Worm (Caenorhabditis elegans): Measurements from ENCODE around the gene nhr-155.

nhr-155 gene

DNA sequence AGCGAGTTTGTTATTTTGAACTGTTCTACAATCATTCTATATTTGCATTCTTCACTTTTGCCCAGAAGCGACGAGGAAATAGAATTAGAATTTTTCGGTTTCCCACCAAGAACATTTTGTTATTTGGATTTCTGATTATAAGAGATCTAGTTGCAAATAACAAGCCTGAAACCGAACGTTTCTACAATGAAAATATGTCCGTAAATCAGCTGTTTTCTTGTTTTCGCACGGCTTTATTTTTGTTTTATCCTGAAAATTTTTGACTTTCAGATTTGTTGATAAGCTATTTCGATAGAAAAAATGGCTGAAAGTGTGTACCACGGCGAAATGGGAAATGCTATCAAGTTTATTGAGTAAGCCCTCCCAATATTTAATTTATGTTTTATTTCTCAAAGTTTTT is 11.7 kb upstream of the nhr-155 start, which contains the start of gene srw-108:
Gene srw-108 (plus strand): TSS at position 301 of the 400 bp plus-strand sequence.
- TF ChIP-seq dao-5 (tag; optimal IDR thresholded peaks at IDR 0.05) (no peak), W03F9.2 (tag; optimal IDR thresholded peaks at IDR 0.05) (no peak), him-1 (tag; optimal IDR thresholded peaks at IDR 0.05) (no peak)

ce11 chrV:532046-532445 is 7.2 kb upstream of the nhr-155 start, which contains the start of gene nhr-58:
TSS of gene nhr-58 (plus strand) at chrV:532259.
- TF ChIP-seq him-1 (tag; optimal IDR thresholded peaks at IDR 0.05), result no peak
- no peak for TF ChIP-seq W03F9.2 (tag; optimal IDR thresholded peaks at IDR 0.05)
- TF ChIP-seq dao-5 (tag; optimal IDR thresholded peaks at IDR 0.05), result no peak

DNA sequence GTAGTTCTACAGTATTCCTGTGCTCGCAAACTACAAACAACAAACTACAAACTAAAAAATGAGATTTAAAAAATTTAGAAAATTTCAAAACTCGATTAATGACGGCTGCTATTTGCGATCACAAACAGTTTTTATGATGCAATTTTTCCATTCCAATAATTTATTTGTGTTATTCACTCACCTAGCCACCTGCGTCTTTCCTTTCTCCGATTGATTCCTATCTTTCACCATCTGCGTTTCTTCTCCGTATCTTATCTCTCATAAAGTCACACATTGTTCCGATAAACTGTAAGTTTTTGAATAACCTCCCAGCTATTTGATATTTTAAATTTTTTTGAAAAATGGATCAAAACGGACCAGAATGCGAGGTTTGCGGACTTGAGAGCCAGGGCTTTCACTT is 5.1 kb upstream of the nhr-155 start, which contains the start of gene nhr-132:
Gene nhr-132 (plus strand): TSS at position 271 of the 400 bp plus-strand sequence.
- TF ChIP-seq him-1 (tag; optimal IDR thresholded peaks at IDR 0.05), result no peak
- no peak for TF ChIP-seq dao-5 (tag; optimal IDR thresholded peaks at IDR 0.05)
- TF ChIP-seq W03F9.2 (tag; optimal IDR thresholded peaks at IDR 0.05), result no peak

DNA sequence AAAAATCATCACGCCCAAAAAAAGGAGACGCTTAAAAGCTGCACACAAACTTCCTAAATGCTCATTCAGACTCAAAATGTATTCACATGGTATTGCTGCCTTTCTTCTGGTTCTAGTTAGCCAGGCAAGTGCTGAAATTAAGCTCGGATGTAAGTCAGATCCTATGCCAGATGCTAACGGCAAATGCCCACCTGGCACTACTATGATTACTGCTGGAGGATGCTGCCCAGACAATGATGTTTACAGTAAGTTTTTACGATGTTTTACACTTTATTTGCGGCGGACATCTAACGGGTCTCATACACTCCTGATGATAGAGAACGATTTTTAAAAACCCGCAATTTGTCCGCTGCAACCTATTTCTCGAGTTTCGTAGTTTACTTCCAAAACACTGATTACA is 2.7 kb upstream of the nhr-155 start, which contains the start of gene C14C6.5:
Gene C14C6.5 (plus strand): TSS at position 58 of the 400 bp plus-strand sequence.
- no peak for TF ChIP-seq dao-5 (tag; optimal IDR thresholded peaks at IDR 0.05)
- no peak for TF ChIP-seq him-1 (tag; optimal IDR thresholded peaks at IDR 0.05)
- no peak for TF ChIP-seq W03F9.2 (tag; optimal IDR thresholded peaks at IDR 0.05)

ce11 chrV:541470-541869 is 2.2 kb downstream of the nhr-155 start:
- TF ChIP-seq him-1 (tag; optimal IDR thresholded peaks at IDR 0.05) (no peak), dao-5 (tag; optimal IDR thresholded peaks at IDR 0.05) (no peak), W03F9.2 (tag; optimal IDR thresholded peaks at IDR 0.05) (no peak)

- TF ChIP-seq dao-5 (tag; optimal IDR thresholded peaks at IDR 0.05), result no peak
- TF ChIP-seq W03F9.2 (tag; optimal IDR thresholded peaks at IDR 0.05), result no peak
- TF ChIP-seq him-1 (tag; optimal IDR thresholded peaks at IDR 0.05), result no peak
Observed at ce11 chrV:543169-543568, 3.9 kb downstream of the nhr-155 start, which contains the start of gene C14C6.3. TSS of gene C14C6.3 (plus strand) at chrV:543469.

- TF ChIP-seq W03F9.2 (tag; optimal IDR thresholded peaks at IDR 0.05) (no peak), him-1 (tag; optimal IDR thresholded peaks at IDR 0.05) (no peak), dao-5 (tag; optimal IDR thresholded peaks at IDR 0.05) (no peak)
Observed at ce11 chrV:547980-548379, 8.7 kb downstream of the nhr-155 start, which contains the start of gene C14C6.6. TSS of gene C14C6.6 (minus strand) at chrV:548080.

DNA sequence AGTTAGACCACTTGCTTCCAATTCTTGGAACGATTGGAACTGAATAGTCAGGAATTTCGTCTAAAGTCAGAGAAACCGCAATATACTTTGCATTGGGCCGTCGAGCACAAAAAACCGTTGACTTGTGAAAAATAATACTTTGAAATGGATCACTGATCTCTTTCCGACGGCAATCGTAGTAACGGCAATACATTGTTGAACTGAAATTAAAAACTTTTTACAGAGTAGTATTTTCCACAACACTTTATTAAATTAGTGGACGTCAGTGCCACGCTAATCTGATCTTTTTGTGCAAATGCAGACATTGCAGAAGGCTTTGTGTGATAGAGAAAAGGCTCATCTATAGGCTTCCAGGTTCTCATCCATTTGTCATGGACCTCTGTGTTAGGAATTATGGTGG is 13.1 kb downstream of the nhr-155 start:
- no peak for TF ChIP-seq him-1 (tag; optimal IDR thresholded peaks at IDR 0.05)
- no peak for TF ChIP-seq W03F9.2 (tag; optimal IDR thresholded peaks at IDR 0.05)
- TF ChIP-seq dao-5 (tag; optimal IDR thresholded peaks at IDR 0.05), result no peak

DNA sequence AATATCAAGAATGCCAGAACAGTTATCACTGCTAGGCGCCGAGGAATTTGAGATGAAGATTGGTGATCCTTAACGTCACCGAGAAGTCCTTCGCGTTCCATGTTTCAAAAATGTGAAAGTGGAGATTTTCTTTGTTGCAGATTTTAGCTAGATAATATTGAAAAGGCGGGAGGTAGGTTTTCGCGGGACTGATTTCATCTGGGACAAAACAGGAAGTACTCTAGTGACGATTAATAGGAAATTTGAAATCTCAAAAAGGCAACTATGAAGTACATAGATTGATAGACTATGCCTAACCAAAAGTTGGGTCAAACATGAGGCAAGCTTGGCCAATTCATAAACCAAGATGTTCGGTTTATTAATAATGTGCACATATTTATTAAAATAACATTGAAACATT is 13.8 kb downstream of the nhr-155 start, which contains the start of gene C14C6.8:
Gene C14C6.8 (minus strand): TSS at position 101 of the 400 bp plus-strand sequence.
- TF ChIP-seq W03F9.2 (tag; optimal IDR thresholded peaks at IDR 0.05) (no peak), him-1 (tag; optimal IDR thresholded peaks at IDR 0.05) (no peak), dao-5 (tag; optimal IDR thresholded peaks at IDR 0.05) (no peak)

ce11 chrV:556055-556454 is 16.8 kb downstream of the nhr-155 start, which contains the start of gene srx-8:
TSS of gene srx-8 (minus strand) at chrV:556155.
- TF ChIP-seq W03F9.2 (tag; optimal IDR thresholded peaks at IDR 0.05), result no peak

DNA sequence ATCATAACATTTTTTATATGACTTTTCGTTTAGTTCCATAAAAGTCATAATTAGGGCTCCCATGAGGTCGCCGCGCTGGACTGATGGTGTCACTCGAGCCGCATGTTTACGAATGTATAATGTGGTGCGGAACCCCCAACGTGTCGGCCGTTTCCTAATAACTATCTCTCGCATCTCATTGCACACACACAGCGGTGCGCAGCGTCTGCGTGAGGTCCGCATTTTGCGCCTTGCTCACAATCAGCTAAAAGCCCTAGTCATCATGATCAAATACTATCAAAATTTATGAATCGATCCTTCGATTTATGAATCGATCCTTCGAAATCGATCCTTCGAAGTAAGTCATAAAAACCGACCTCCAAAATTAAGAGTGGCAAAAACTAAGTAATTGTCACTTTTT is 20.7 kb downstream of the nhr-155 start, which contains the start of gene srx-7:
Gene srx-7 (plus strand): TSS at position 256 of the 400 bp plus-strand sequence.
- no peak for TF ChIP-seq W03F9.2 (tag; optimal IDR thresholded peaks at IDR 0.05)
- no peak for TF ChIP-seq him-1 (tag; optimal IDR thresholded peaks at IDR 0.05)
- no peak for TF ChIP-seq dao-5 (tag; optimal IDR thresholded peaks at IDR 0.05)

- TF ChIP-seq dao-5 (tag; optimal IDR thresholded peaks at IDR 0.05) (no peak), W03F9.2 (tag; optimal IDR thresholded peaks at IDR 0.05) (no peak)
Observed at ce11 chrV:562834-563233, 23.6 kb downstream of the nhr-155 start, which contains the start of gene C14C6.2. TSS of gene C14C6.2 (plus strand) at chrV:563134.

ce11 chrV:565984-566383 is 26.7 kb downstream of the nhr-155 start, which contains the start of gene sri-73:
TSS of gene sri-73 (minus strand) at chrV:566084.
- no peak for TF ChIP-seq dao-5 (tag; optimal IDR thresholded peaks at IDR 0.05)
- TF ChIP-seq him-1 (tag; optimal IDR thresholded peaks at IDR 0.05), result no peak
- TF ChIP-seq W03F9.2 (tag; optimal IDR thresholded peaks at IDR 0.05), result no peak

ce11 chrV:568105-568504 is 28.8 kb downstream of the nhr-155 start, which contains the start of gene sri-72:
TSS of gene sri-72 (minus strand) at chrV:568205.
- TF ChIP-seq W03F9.2 (tag; optimal IDR thresholded peaks at IDR 0.05) (no peak), him-1 (tag; optimal IDR thresholded peaks at IDR 0.05) (no peak), dao-5 (tag; optimal IDR thresholded peaks at IDR 0.05) (no peak)

ce11 chrV:574639-575038 is 35.4 kb downstream of the nhr-155 start, which contains the start of gene C14C6.13:
TSS of gene C14C6.13 (minus strand) at chrV:574739.
- TF ChIP-seq W03F9.2 (tag; optimal IDR thresholded peaks at IDR 0.05) (no peak), him-1 (tag; optimal IDR thresholded peaks at IDR 0.05) (no peak), dao-5 (tag; optimal IDR thresholded peaks at IDR 0.05) (no peak)

Data from whole organism, L4/young adult.